Worm (Caenorhabditis elegans): ENCODE results near the gene frpr-9.

frpr-9 gene

DNA sequence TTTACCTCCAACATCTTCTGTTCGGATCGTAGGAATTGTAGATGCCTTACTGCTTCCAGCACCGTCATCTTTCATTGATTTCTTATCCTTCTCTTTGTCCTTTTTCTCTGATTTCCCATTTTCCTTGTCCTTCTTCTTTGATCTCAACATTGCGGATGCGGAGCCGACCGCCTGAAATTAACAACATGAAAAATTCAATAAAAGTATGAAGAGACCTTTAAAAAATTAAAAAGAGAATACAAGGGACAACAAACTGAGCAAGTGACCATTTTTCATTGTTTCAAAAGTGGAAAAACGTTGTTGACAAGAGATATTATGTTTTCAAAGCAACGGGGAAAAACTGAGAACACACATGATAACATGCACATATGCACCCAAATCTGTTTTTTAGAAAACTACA lies 38.8 kb downstream of the frpr-9 start:
- TF ChIP-seq M03D4.4 (tag; optimal IDR thresholded peaks at IDR 0.05) (no peak), nhr-12 (tag; optimal IDR thresholded peaks at IDR 0.05) (no peak), nhr-237 (tag; optimal IDR thresholded peaks at IDR 0.05) (no peak), sptf-1 (tag; optimal IDR thresholded peaks at IDR 0.05) (no peak), lin-32 (GFP tag; optimal IDR thresholded peaks at IDR 0.05) (no peak)

- TF ChIP-seq ceh-43 (GFP tag; optimal IDR thresholded peaks at IDR 0.05) = no peak
- no peak for TF ChIP-seq nhr-2 (tag; optimal IDR thresholded peaks at IDR 0.05)
- no peak for TF ChIP-seq drap-1 (GFP tag; optimal IDR thresholded peaks at IDR 0.05)
- no peak for TF ChIP-seq tbx-8 (GFP tag; optimal IDR thresholded peaks at IDR 0.05)
- TF ChIP-seq lin-13 (tag; optimal IDR thresholded peaks at IDR 0.05) = no peak
- no peak for TF ChIP-seq mls-2 (tag; optimal IDR thresholded peaks at IDR 0.05)
- TF ChIP-seq pha-4 (tag; optimal IDR thresholded peaks at IDR 0.05) = no peak
- TF ChIP-seq ceh-39 (tag; optimal IDR thresholded peaks at IDR 0.05) = no peak
- TF ChIP-seq sem-2 (GFP tag; optimal IDR thresholded peaks at IDR 0.05) = no peak
- no peak for TF ChIP-seq elt-3 (tag; optimal IDR thresholded peaks at IDR 0.05)
- TF ChIP-seq mep-1 (tag; optimal IDR thresholded peaks at IDR 0.05) = no peak
- no peak for TF ChIP-seq flh-1 (GFP tag; optimal IDR thresholded peaks at IDR 0.05)
- no peak for TF ChIP-seq unc-120 (tag; optimal IDR thresholded peaks at IDR 0.05; ENCODE audit: poor library complexity, severe bottlenecking)
- no peak for TF ChIP-seq snpc-4 (tag; optimal IDR thresholded peaks at IDR 0.05)
- no peak for TF ChIP-seq unc-39 (tag; optimal IDR thresholded peaks at IDR 0.05)
- no peak for TF ChIP-seq elt-1 (tag; optimal IDR thresholded peaks at IDR 0.05; ENCODE audit: borderline replicate concordance, insufficient read depth)
Observed at ce11 chrV:11033241-11033640, 41.4 kb downstream of the frpr-9 start.

DNA sequence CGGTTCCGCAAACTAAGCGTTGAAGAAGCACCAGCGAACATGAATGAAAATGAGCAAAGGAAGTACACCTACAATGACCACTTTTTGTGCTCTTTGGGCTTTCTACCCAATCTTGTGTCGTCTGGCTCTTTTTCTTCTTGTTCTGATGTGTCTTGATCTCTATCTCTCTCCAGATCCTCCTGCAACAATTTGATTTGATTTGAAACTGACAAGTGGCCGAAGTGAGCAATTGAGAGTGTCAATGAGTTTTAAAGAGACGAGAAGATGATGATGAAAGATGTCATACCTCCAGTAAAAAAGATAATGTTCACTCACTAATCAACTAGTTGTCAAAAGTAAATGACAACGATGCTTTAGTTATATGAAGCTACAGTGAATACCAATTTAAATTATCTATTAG lies 42.9 kb downstream of the frpr-9 start, which contains the start of gene pptr-2:
pptr-2 (minus strand) TSS at position 184 of the 400 bp plus-strand sequence.
- no peak for TF ChIP-seq elt-1 (tag; optimal IDR thresholded peaks at IDR 0.05; ENCODE audit: borderline replicate concordance, insufficient read depth)
- TF ChIP-seq unc-120 (tag; optimal IDR thresholded peaks at IDR 0.05; ENCODE audit: poor library complexity, severe bottlenecking) = peak; percentile 50
- no peak for TF ChIP-seq cnd-1 (tag; optimal IDR thresholded peaks at IDR 0.05)
- TF ChIP-seq sem-2 (GFP tag; optimal IDR thresholded peaks at IDR 0.05) = no peak
- TF ChIP-seq hlh-1 (tag; optimal IDR thresholded peaks at IDR 0.05) = peak; percentile 6
- TF ChIP-seq nhr-76 (tag; optimal IDR thresholded peaks at IDR 0.05) = no peak
- TF ChIP-seq ces-1 (GFP tag; optimal IDR thresholded peaks at IDR 0.05) = peak; percentile 3
- TF ChIP-seq bed-3 (GFP tag; optimal IDR thresholded peaks at IDR 0.05) = no peak
- TF ChIP-seq mab-5 (tag; optimal IDR thresholded peaks at IDR 0.05) = no peak
- TF ChIP-seq lin-13 (tag; optimal IDR thresholded peaks at IDR 0.05) = no peak
- TF ChIP-seq ceh-39 (tag; optimal IDR thresholded peaks at IDR 0.05) = no peak
- TF ChIP-seq nhr-12 (tag; optimal IDR thresholded peaks at IDR 0.05) = no peak
- TF ChIP-seq ham-2 (GFP tag; optimal IDR thresholded peaks at IDR 0.05) = no peak
- peak; percentile 97 for TF ChIP-seq unc-62 (GFP tag; optimal IDR thresholded peaks at IDR 0.05)

DNA sequence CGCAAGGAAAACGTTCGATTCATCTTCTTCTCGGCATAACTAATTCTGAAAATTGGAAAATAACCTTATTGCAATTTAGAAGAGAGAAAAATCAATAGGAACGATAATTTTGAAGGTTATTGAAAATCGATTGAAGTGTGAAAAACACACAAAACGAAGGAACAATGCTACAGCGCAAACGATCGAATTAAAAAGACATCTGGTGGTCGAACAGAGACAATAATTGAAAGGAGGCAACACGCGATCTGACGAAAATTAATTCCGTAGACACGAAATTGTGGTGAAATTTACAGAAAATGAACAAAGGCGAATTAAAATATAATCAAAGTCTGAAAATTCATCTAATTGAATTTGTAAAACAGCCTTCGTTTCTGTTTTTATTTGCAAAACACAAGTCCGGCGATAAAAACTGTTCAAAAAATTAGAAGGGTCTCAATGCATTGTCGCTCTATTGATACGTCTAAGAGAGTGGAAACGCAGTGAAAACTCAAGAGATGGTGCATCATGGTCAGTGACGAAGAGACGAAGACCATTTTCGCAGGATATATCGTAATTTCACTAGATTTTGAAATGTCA lies 47.6 kb downstream of the frpr-9 start, which contains the start of gene pak-2:
pak-2 (minus strand) TSS at position 51 of the 576 bp plus-strand sequence.
- TF ChIP-seq nhr-28 (tag; optimal IDR thresholded peaks at IDR 0.05) (no peak), ceh-39 (tag; optimal IDR thresholded peaks at IDR 0.05) (peak; percentile 73), nhr-237 (tag; optimal IDR thresholded peaks at IDR 0.05) (peak; percentile 94), lin-32 (GFP tag; optimal IDR thresholded peaks at IDR 0.05) (peak; percentile 62), ceh-43 (GFP tag; optimal IDR thresholded peaks at IDR 0.05) (no peak), unc-39 (tag; optimal IDR thresholded peaks at IDR 0.05) (no peak), sem-2 (GFP tag; optimal IDR thresholded peaks at IDR 0.05) (peak; percentile 13), lsy-2 (tag; optimal IDR thresholded peaks at IDR 0.05) (peak; percentile 71), zip-8 (tag; optimal IDR thresholded peaks at IDR 0.05) (no peak), unc-62 (GFP tag; optimal IDR thresholded peaks at IDR 0.05) (peak; percentile 61), mab-5 (tag; optimal IDR thresholded peaks at IDR 0.05) (no peak), nhr-2 (tag; optimal IDR thresholded peaks at IDR 0.05) (peak; percentile 58), mep-1 (tag; optimal IDR thresholded peaks at IDR 0.05) (peak; percentile 67), drap-1 (GFP tag; optimal IDR thresholded peaks at IDR 0.05) (peak; percentile 64), bed-3 (GFP tag; optimal IDR thresholded peaks at IDR 0.05) (no peak), nhr-76 (tag; optimal IDR thresholded peaks at IDR 0.05) (no peak), ham-2 (GFP tag; optimal IDR thresholded peaks at IDR 0.05) (no peak), tbx-8 (GFP tag; optimal IDR thresholded peaks at IDR 0.05) (no peak), ces-1 (GFP tag; optimal IDR thresholded peaks at IDR 0.05) (peak; percentile 93), ztf-11 (tag; optimal IDR thresholded peaks at IDR 0.05) (no peak), cnd-1 (tag; optimal IDR thresholded peaks at IDR 0.05) (peak; percentile 76), ceh-83 (GFP tag; optimal IDR thresholded peaks at IDR 0.05) (peak; percentile 77), elt-3 (tag; optimal IDR thresholded peaks at IDR 0.05) (no peak), sptf-1 (tag; optimal IDR thresholded peaks at IDR 0.05) (peak; percentile 87), blmp-1 (tag; optimal IDR thresholded peaks at IDR 0.05) (no peak), pha-4 (tag; optimal IDR thresholded peaks at IDR 0.05) (no peak), mls-2 (tag; optimal IDR thresholded peaks at IDR 0.05) (peak; percentile 82), hlh-1 (tag; optimal IDR thresholded peaks at IDR 0.05) (no peak), lin-13 (tag; optimal IDR thresholded peaks at IDR 0.05) (peak; percentile 15), snpc-4 (tag; optimal IDR thresholded peaks at IDR 0.05) (no peak), flh-1 (GFP tag; optimal IDR thresholded peaks at IDR 0.05) (no peak)

Measured in whole organism, mixed stage, embryonic.